Worm (Caenorhabditis elegans) whole organism, late embryonic: ENCODE results near the gene lys-8.

Experiments
- C38D4.7 ChIP-seq: fragments of 200-800 bp; sonication (Bioruptor generic); optimal IDR thresholded peaks from 2 replicates; lab custom pipeline; 2018; ENCODE audit warnings: mild to moderate bottlenecking, missing genetic modification characterization, moderate library complexity, missing compliant biosample characterization
- K02D7.2 ChIP-seq: sonication (generic microtip); optimal IDR thresholded peaks from 2 replicates; lab custom pipeline; 2017; ENCODE audit warnings: mild to moderate bottlenecking, missing genetic modification characterization, missing compliant biosample characterization
- Y22D7AL.16 ChIP-seq: sonication (generic microtip); optimal IDR thresholded peaks from 2 replicates; lab custom pipeline; 2016; ENCODE audit warnings: missing genetic modification characterization, missing compliant biosample characterization
- ahr-1 ChIP-seq: sonication (generic microtip); optimal IDR thresholded peaks from 2 replicates; lab custom pipeline; 2016; ENCODE audit warnings: missing genetic modification characterization, missing compliant biosample characterization
- ceh-14 ChIP-seq: sonication (generic microtip); optimal IDR thresholded peaks from 2 replicates; lab custom pipeline; 2016; ENCODE audit warnings: missing genotype, missing genetic modification characterization, missing compliant biosample characterization
- ceh-18 ChIP-seq: sonication (generic microtip); optimal IDR thresholded peaks from 2 replicates; lab custom pipeline; 2016; ENCODE audit warnings: missing genetic modification characterization, missing compliant biosample characterization
- ceh-19 ChIP-seq: fragments of 200-800 bp; sonication (Bioruptor generic); optimal IDR thresholded peaks from 2 replicates; lab custom pipeline; 2018; ENCODE audit warnings: mild to moderate bottlenecking, missing genetic modification characterization, missing compliant biosample characterization
- ceh-22 ChIP-seq: sonication (generic microtip); optimal IDR thresholded peaks from 2 replicates; lab custom pipeline; 2017; ENCODE audit warnings: missing biosample characterization, missing genetic modification characterization
- ceh-30 ChIP-seq: fragments of 150-350 bp; optimal IDR thresholded peaks from 2 replicates; lab custom pipeline; 2014; ENCODE audit warnings: missing biosample characterization, missing genetic modification characterization
- ceh-31 ChIP-seq: sonication (generic microtip); optimal IDR thresholded peaks from 2 replicates; lab custom pipeline; 2016; ENCODE audit warnings: missing genetic modification characterization, missing compliant biosample characterization
- ceh-48 ChIP-seq: sonication (generic microtip); optimal IDR thresholded peaks from 2 replicates; lab custom pipeline; 2016; ENCODE audit warnings: missing genetic modification characterization, inconsistent platforms, missing compliant biosample characterization
- ceh-9 ChIP-seq: sonication (generic microtip); optimal IDR thresholded peaks from 2 replicates; lab custom pipeline; 2016; ENCODE audit warnings: mild to moderate bottlenecking, missing genetic modification characterization, inconsistent platforms, missing compliant biosample characterization
- dmd-4 ChIP-seq: sonication (generic microtip); optimal IDR thresholded peaks from 2 replicates; lab custom pipeline; 2016; ENCODE audit warnings: borderline replicate concordance, missing genetic modification characterization, missing compliant biosample characterization
- ets-4 ChIP-seq: sonication (generic microtip); optimal IDR thresholded peaks from 2 replicates; lab custom pipeline; 2016; ENCODE audit warnings: missing genetic modification characterization, missing compliant biosample characterization
- eyg-1 ChIP-seq: sonication (generic microtip); optimal IDR thresholded peaks from 2 replicates; lab custom pipeline; 2016; ENCODE audit warnings: missing genotype, missing genetic modification characterization, missing compliant biosample characterization
- fkh-10 ChIP-seq: fragments of 150-350 bp; optimal IDR thresholded peaks from 2 replicates; lab custom pipeline; 2014; ENCODE audit warnings: missing biosample characterization, missing genetic modification reagents, missing genetic modification characterization
- gmeb-2 ChIP-seq: sonication (generic microtip); optimal IDR thresholded peaks from 2 replicates; lab custom pipeline; 2016; ENCODE audit warnings: missing genetic modification characterization, inconsistent platforms, missing compliant biosample characterization
- hlh-30 ChIP-seq: sonication (generic microtip); optimal IDR thresholded peaks from 2 replicates; lab custom pipeline; 2017; ENCODE audit warnings: antibody characterized with exemption, missing genetic modification characterization, missing compliant biosample characterization; ENCODE audit not compliant: insufficient read depth
- hlh-6 ChIP-seq: sonication (generic microtip); optimal IDR thresholded peaks from 2 replicates; lab custom pipeline; 2016; ENCODE audit warnings: missing genotype, missing genetic modification characterization, missing compliant biosample characterization
- lin-11 ChIP-seq: fragments of 200-800 bp; sonication (Bioruptor generic); optimal IDR thresholded peaks from 2 replicates; lab custom pipeline; 2018; ENCODE audit warnings: mild to moderate bottlenecking, missing genetic modification characterization, missing compliant biosample characterization
- madf-2 ChIP-seq: sonication (generic microtip); optimal IDR thresholded peaks from 2 replicates; lab custom pipeline; 2017; ENCODE audit warnings: missing genetic modification characterization, missing compliant biosample characterization
- mec-3 ChIP-seq: sonication (generic microtip); optimal IDR thresholded peaks from 2 replicates; lab custom pipeline; 2016; ENCODE audit warnings: borderline replicate concordance, missing genetic modification characterization, missing compliant biosample characterization
- nfya-1 ChIP-seq: sonication (generic microtip); optimal IDR thresholded peaks from 2 replicates; lab custom pipeline; 2017; ENCODE audit warnings: missing genetic modification characterization, mild to moderate bottlenecking, missing compliant biosample characterization, antibody characterized with exemption, moderate library complexity
- nhr-232 ChIP-seq: sonication (generic microtip); optimal IDR thresholded peaks from 2 replicates; lab custom pipeline; 2016; ENCODE audit warnings: missing genetic modification characterization, missing compliant biosample characterization
- odd-2 ChIP-seq: sonication (generic microtip); optimal IDR thresholded peaks from 2 replicates; lab custom pipeline; 2017; ENCODE audit warnings: antibody characterized with exemption, mild to moderate bottlenecking, missing genetic modification characterization, missing compliant biosample characterization
- pat-9 ChIP-seq: fragments of 200-800 bp; sonication (Bioruptor generic); optimal IDR thresholded peaks from 2 replicates; lab custom pipeline; 2018; ENCODE audit warnings: mild to moderate bottlenecking, missing genetic modification characterization, moderate library complexity, missing compliant biosample characterization
- pax-1 ChIP-seq: fragments of 150-350 bp; optimal IDR thresholded peaks from 2 replicates; lab custom pipeline; 2014; ENCODE audit warnings: missing biosample characterization, missing genetic modification characterization
- pros-1 ChIP-seq: fragments of 150-350 bp; optimal IDR thresholded peaks from 2 replicates; lab custom pipeline; 2014; ENCODE audit warnings: missing biosample characterization, missing genetic modification reagents, missing genetic modification characterization
- ref-2 ChIP-seq: sonication (generic microtip); optimal IDR thresholded peaks from 2 replicates; lab custom pipeline; 2016; ENCODE audit warnings: missing genetic modification characterization, missing compliant biosample characterization
- syd-9 ChIP-seq: sonication (generic microtip); optimal IDR thresholded peaks from 2 replicates; lab custom pipeline; 2016; ENCODE audit warnings: mild to moderate bottlenecking, missing genetic modification characterization, moderate library complexity, missing compliant biosample characterization
- unc-42 ChIP-seq: sonication (generic microtip); optimal IDR thresholded peaks from 2 replicates; lab custom pipeline; 2016; ENCODE audit warnings: missing genotype, missing genetic modification characterization, missing compliant biosample characterization
- unc-86 ChIP-seq: sonication (generic microtip); optimal IDR thresholded peaks from 2 replicates; lab custom pipeline; 2016; ENCODE audit warnings: missing genetic modification characterization, missing compliant biosample characterization
- zip-5 ChIP-seq: sonication (generic microtip); optimal IDR thresholded peaks from 2 replicates; lab custom pipeline; 2016; ENCODE audit warnings: missing genetic modification characterization, missing compliant biosample characterization
- ztf-16 ChIP-seq: sonication (generic microtip); optimal IDR thresholded peaks from 2 replicates; lab custom pipeline; 2017; ENCODE audit warnings: missing genetic modification characterization, missing compliant biosample characterization

lys-8 gene

DNA sequence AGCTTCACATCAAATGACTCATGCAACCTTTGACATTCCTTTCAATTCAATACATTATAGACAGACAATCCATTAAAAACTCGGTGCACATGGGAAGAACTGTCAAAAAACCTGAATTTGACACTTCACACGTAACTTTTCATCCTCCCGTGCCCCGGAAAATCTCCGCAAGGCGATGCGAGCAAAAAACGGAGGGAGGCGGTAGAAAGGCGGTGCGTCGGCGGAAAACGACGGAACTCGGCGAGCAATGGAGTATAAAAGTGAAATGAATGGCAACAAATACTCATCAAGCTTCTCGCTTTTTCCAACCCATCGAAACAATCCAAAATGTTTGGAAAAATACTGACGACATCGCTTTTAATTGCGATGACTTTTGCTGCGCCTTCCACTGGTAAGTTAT, 7.9 kb upstream of the lys-8 start, which contains the start of gene T25E4.1:
Gene T25E4.1, plus strand, starts transcription at position 301 of the 400 bp plus-strand sequence.
- no peak for TF ChIP-seq K02D7.2 (tag; lab: Kevin White, UChicago)
- TF ChIP-seq eyg-1 (tag; lab: Kevin White, UChicago): no peak
- no peak for TF ChIP-seq hlh-6
- TF ChIP-seq ceh-48: no peak
- no peak for TF ChIP-seq ceh-22 (tag; lab: Kevin White, UChicago)
- no peak for TF ChIP-seq madf-2 (tag; lab: Kevin White, UChicago)
- TF ChIP-seq unc-42 (tag; lab: Kevin White, UChicago): no peak
- TF ChIP-seq lin-11 (tag; lab: Kevin White, UChicago): no peak
- no peak for TF ChIP-seq odd-2
- TF ChIP-seq ceh-14 (tag; lab: Kevin White, UChicago): no peak

DNA sequence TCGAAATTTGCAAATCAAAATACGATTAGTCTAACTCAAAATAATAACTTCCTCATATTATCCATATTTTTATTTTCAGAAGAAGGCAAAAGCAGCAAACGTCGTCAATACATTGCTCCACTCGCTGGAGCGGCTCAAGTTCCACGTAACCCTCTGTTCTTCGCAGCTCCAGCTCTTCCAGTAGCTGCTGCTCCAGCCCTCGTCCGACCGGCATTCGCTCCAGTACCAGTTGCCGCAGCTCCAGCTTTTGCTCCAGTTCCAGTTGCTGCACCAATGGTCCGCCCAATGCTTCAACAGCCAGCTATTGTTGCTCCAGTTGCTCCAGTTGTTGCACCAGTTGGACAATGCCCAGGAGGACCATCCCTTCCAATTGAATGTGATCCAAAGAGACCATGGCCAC, 7.3 kb upstream of the lys-8 start:
- TF ChIP-seq ceh-19 (GFP tag; lab: Kevin White, UChicago) (no peak), unc-86 (tag; lab: Kevin White, UChicago) (no peak), ztf-16 (tag; lab: Kevin White, UChicago) (no peak), ceh-18 (tag; lab: Kevin White, UChicago) (no peak), mec-3 (tag; lab: Kevin White, UChicago) (no peak)

DNA sequence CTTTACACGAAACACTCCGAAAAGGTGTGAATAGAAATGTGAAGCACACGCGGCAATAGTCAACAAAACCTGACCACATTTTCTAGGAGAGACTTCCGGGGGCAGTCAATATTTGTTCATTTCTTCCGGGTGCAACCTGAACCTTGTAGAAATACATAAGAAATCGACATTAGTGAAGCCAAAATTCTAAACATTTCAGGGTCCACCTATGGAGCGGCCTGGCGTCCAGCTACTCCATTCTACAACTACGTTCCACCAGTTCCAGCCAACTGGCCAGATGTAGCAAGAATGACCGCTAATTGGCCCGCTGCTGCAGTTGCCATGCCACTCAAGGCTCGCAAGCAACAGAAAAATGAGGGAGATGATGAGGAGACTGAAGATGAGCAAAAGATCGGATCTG, 6.7 kb upstream of the lys-8 start:
- no peak for TF ChIP-seq unc-86 (tag; lab: Kevin White, UChicago)
- TF ChIP-seq nfya-1 (tag; lab: Kevin White, UChicago): no peak
- TF ChIP-seq ahr-1 (tag; lab: Kevin White, UChicago): no peak
- no peak for TF ChIP-seq pax-1 (tag; lab: Kevin White, UChicago)
- TF ChIP-seq ceh-30 (tag; lab: Kevin White, UChicago): no peak
- no peak for TF ChIP-seq mec-3 (tag; lab: Kevin White, UChicago)
- TF ChIP-seq eyg-1 (tag; lab: Kevin White, UChicago): no peak
- TF ChIP-seq C38D4.7 (GFP tag; lab: Kevin White, UChicago): no peak
- TF ChIP-seq zip-5 (tag; lab: Kevin White, UChicago): no peak
- TF ChIP-seq madf-2 (tag; lab: Kevin White, UChicago): no peak
- TF ChIP-seq syd-9 (tag; lab: Kevin White, UChicago): no peak
- TF ChIP-seq dmd-4 (tag; lab: Kevin White, UChicago): no peak
- no peak for TF ChIP-seq Y22D7AL.16 (tag; lab: Kevin White, UChicago)
- TF ChIP-seq ets-4: no peak
- no peak for TF ChIP-seq pros-1 (tag; lab: Kevin White, UChicago)
- no peak for TF ChIP-seq ceh-18 (tag; lab: Kevin White, UChicago)

DNA sequence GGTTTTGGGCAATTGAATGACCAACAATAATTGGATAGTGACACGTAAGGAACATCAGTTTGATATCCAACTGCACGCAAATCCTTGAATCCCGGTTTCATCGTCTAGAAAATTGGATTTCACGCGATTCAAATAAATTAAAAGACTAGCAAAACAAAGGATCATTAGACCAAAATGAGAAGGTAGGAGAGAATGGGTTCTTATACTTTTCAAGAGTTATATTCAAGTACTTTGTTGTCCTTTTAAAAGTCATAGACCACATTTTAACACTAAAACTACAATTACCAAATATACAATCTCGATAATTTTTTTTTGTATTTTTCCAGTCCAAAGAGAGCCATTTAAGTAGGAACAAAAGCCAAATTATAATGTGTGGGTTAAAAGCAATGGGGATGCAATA, 3.7 kb upstream of the lys-8 start, which contains the start of gene T25E4.2:
Gene T25E4.2, minus strand, starts transcription at position 101 of the 400 bp plus-strand sequence.
- TF ChIP-seq nhr-232 (tag; lab: Kevin White, UChicago) (no peak), ref-2 (no peak), Y22D7AL.16 (tag; lab: Kevin White, UChicago) (no peak), pros-1 (tag; lab: Kevin White, UChicago) (no peak), ceh-9 (tag; lab: Kevin White, UChicago) (no peak), fkh-10 (no peak), gmeb-2 (tag; lab: Kevin White, UChicago) (no peak), ceh-31 (tag; lab: Kevin White, UChicago) (no peak), hlh-30 (tag; lab: Kevin White, UChicago) (no peak), pat-9 (tag; lab: Kevin White, UChicago) (no peak)

DNA sequence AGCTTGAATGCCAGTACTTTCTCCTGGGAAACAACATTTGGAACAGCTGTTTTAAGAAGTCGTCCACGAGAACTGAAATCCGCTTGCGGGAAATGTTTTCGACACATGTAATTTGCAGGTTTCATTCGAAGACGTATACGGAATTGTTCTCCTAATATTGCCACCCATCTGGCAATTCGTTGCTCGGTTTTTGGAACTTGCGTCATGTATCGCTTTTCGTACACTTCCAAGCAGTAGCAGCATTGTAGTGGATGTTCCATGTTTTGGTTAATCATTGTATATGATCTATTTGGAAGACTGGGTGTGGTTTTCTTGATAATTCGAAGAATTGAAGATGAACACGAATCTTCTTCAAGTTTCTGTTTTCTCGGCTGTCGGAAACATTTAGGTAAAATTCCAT, 1.8 kb downstream of the lys-8 start:
- no peak for TF ChIP-seq dmd-4 (tag; lab: Kevin White, UChicago)
